Fruit fly (Drosophila melanogaster) whole organism, pupa: ENCODE measurements around the gene yellow-k.

Experiments
- CG14655 ChIP-seq: fragments of 200-800 bp; sonication (Bioruptor generic); optimal IDR thresholded peaks from 3 replicates; lab custom pipeline; 2017; ENCODE audit warnings: mild to moderate bottlenecking, missing biosample characterization, missing genetic modification reagents, missing genetic modification characterization
- CG32121 ChIP-seq: fragments of 200-800 bp; sonication (Bioruptor generic); IDR thresholded peaks from 2 replicates; pipeline ENCODE4 v1.3.6; 2022; ENCODE audit warnings: missing biosample characterization, missing genetic modification characterization
- CG4496 ChIP-seq: fragments of 200-800 bp; sonication (Bioruptor generic); IDR thresholded peaks from 3 replicates; pipeline ENCODE4 v1.3.6; 2022; ENCODE audit warnings: missing biosample characterization, missing genetic modification characterization
- CG9948 ChIP-seq: fragments of 200-800 bp; sonication (Bioruptor generic); optimal IDR thresholded peaks from 2 replicates; lab custom pipeline; 2018; ENCODE audit warnings: missing biosample characterization, mild to moderate bottlenecking, missing genetic modification characterization, moderate library complexity
- Pif1A ChIP-seq: fragments of 200-800 bp; sonication (Bioruptor generic); optimal IDR thresholded peaks from 3 replicates; lab custom pipeline; 2016; ENCODE audit warnings: missing biosample characterization, missing genetic modification characterization
- Pif1B ChIP-seq: fragments of 200-800 bp; sonication (Bioruptor generic); optimal IDR thresholded peaks from 3 replicates; lab custom pipeline; 2016; ENCODE audit warnings: missing biosample characterization, missing genetic modification characterization
- rn ChIP-seq: fragments of 200-800 bp; sonication (Bioruptor generic); IDR thresholded peaks from 2 replicates; pipeline ENCODE4 v1.3.6; 2022; ENCODE audit warnings: missing biosample characterization, missing genetic modification characterization

DNA sequence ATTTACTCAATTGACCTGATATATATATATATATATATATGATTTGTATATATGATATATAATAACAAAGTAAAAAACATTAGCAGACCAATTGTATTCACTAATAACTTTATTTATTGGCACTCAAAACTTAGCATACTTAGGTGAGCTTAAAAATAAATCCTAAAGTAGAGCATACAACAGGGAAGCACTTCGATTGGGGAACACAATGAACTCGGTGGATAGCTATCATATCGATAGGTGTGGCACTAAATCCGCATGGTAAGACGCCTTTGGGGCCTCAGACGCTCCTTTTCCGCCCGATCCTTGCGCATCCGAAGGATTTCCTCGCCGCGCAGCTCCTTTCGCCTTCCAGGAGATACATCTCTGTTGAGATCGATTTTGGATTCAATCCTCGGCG lies 4.0 kb upstream of the yellow-k start:
- TF ChIP-seq CG9948 (tag; lab: Kevin White, UChicago) = no peak
- TF ChIP-seq CG14655 (GFP tag; lab: Kevin White, UChicago) = no peak
- TF ChIP-seq rn (GFP tag; lab: Robert Waterston, UW) = no peak
- TF ChIP-seq Pif1A (GFP tag; lab: Kevin White, UChicago) = no peak
- TF ChIP-seq CG4496 (GFP tag; lab: Robert Waterston, UW) = no peak
- no peak for TF ChIP-seq CG32121 (GFP tag; lab: Robert Waterston, UW)
- no peak for TF ChIP-seq Pif1B (GFP tag; lab: Kevin White, UChicago)
